Worm (Caenorhabditis elegans) whole organism, L1 larva: Measurements from ENCODE around the gene dop-5.

Experiments used
- C16A3.4 ChIP-seq: fragments of 150-350 bp; optimal IDR thresholded peaks from 2 replicates; lab custom pipeline; 2014; ENCODE audit warnings: missing biosample characterization, missing genetic modification characterization
- Y116A8C.19 ChIP-seq: sonication (generic microtip); optimal IDR thresholded peaks from 2 replicates; lab custom pipeline; 2016; ENCODE audit warnings: missing compliant biosample characterization, missing genetic modification characterization, borderline replicate concordance
- ama-1 ChIP-seq: fragments of 150-350 bp; optimal IDR thresholded peaks from 2 replicates; lab custom pipeline; 2014
- efl-1 ChIP-seq, 4 experiments: fragments of 150-350 bp; optimal IDR thresholded peaks in 3 of 4; peaks in 1 of 4; 1 replicate in 1 of 4; 2 replicates in 3 of 4; lab custom pipeline; 2014; ENCODE audit warnings: missing biosample characterization in 2 of 4, missing genetic modification characterization in 2 of 4, missing genetic modification reagents in 2 of 4
- unc-62 ChIP-seq: fragments of 150-350 bp; optimal IDR thresholded peaks from 2 replicates; lab custom pipeline; 2014; ENCODE audit warnings: missing biosample characterization, missing genetic modification reagents, missing genetic modification characterization
- zag-1 ChIP-seq: fragments of 150-350 bp; optimal IDR thresholded peaks from 2 replicates; lab custom pipeline; 2014; ENCODE audit warnings: missing biosample characterization, missing genetic modification characterization

- TF ChIP-seq C16A3.4 (tag; lab: Kevin White, UChicago) (peak; percentile 81), efl-1 (optimal IDR thresholded peaks at IDR 0.05; lab: Kevin White, UChicago) (peak; percentile 50 to 63), efl-1 (GFP tag; optimal IDR thresholded peaks at IDR 0.05 in 1 of 2; lab: Kevin White, UChicago) (peak; percentile 41 to 94), ama-1 (no peak), zag-1 (tag; lab: Kevin White, UChicago) (no peak), Y116A8C.19 (tag; lab: Kevin White, UChicago) (no peak), unc-62 (no peak)
Measured at ce11 chrV:11314025-11314880, 51.8 kb downstream of the dop-5 start.
